Fruit fly (Drosophila melanogaster): ENCODE data around the gene yellow-f.

dm6 chr3R:13036064-13036463 is 43.1 kb upstream of the yellow-f start:
- TF ChIP-seq ovo (GFP tag; optimal IDR thresholded peaks at IDR 0.05) (no peak), Clk (GFP tag; optimal IDR thresholded peaks at IDR 0.05) (no peak), CG7101 (tag; optimal IDR thresholded peaks at IDR 0.05) (no peak), CG33017 (tag; optimal IDR thresholded peaks at IDR 0.05) (no peak), CG5204 (GFP tag; optimal IDR thresholded peaks at IDR 0.05) (no peak), bab1 (GFP tag; optimal IDR thresholded peaks at IDR 0.05) (no peak), toe (GFP tag; optimal IDR thresholded peaks at IDR 0.05) (no peak), Crg-1 (GFP tag; optimal IDR thresholded peaks at IDR 0.05) (no peak)

Data from whole organism, adult.